Fruit fly (Drosophila melanogaster) whole organism, prepupa: ENCODE data around the gene retinin.

Source experiments
- CG31627 ChIP-seq: fragments of 200-800 bp; sonication (Bioruptor generic); optimal IDR thresholded peaks from 3 replicates; lab custom pipeline; 2016; ENCODE audit warnings: missing biosample characterization, missing genetic modification characterization
- CG7368 ChIP-seq: fragments of 200-800 bp; sonication (Bioruptor generic); optimal IDR thresholded peaks from 3 replicates; lab custom pipeline; 2016; ENCODE audit warnings: missing biosample characterization, missing genetic modification characterization
- Eip75B ChIP-seq: fragments of 200-800 bp; sonication (Bioruptor generic); optimal IDR thresholded peaks from 3 replicates; lab custom pipeline; 2016; ENCODE audit warnings: missing biosample characterization, missing genetic modification characterization
- Sox102F ChIP-seq: fragments of 200-800 bp; sonication (Bioruptor generic); optimal IDR thresholded peaks from 2 replicates; lab custom pipeline; 2016; ENCODE audit warnings: missing biosample characterization, mild to moderate bottlenecking, missing genetic modification characterization
- Sox14 ChIP-seq: fragments of 200-800 bp; sonication (Bioruptor generic); optimal IDR thresholded peaks from 3 replicates; lab custom pipeline; 2016; ENCODE audit warnings: missing biosample characterization, missing genetic modification characterization
- achi ChIP-seq: fragments of 200-800 bp; sonication (Bioruptor generic); optimal IDR thresholded peaks from 3 replicates; lab custom pipeline; 2016; ENCODE audit warnings: missing biosample characterization, missing genetic modification characterization
- acj6 ChIP-seq: fragments of 200-800 bp; sonication (Bioruptor generic); optimal IDR thresholded peaks from 3 replicates; lab custom pipeline; 2016; ENCODE audit warnings: missing biosample characterization, missing genetic modification characterization
- spab ChIP-seq: fragments of 200-800 bp; sonication (Bioruptor generic); optimal IDR thresholded peaks from 2 replicates; lab custom pipeline; 2017; ENCODE audit warnings: missing biosample characterization, mild to moderate bottlenecking, missing genetic modification characterization, missing genetic modification reagents

dm6 chr3L:16339463-16339862 lies 7.7 kb downstream of the retinin start:
- TF ChIP-seq Eip75B (GFP tag; lab: Kevin White, UChicago), result no peak
- no peak for TF ChIP-seq CG31627 (GFP tag; lab: Kevin White, UChicago)
- no peak for TF ChIP-seq achi (GFP tag; lab: Kevin White, UChicago)
- TF ChIP-seq acj6 (GFP tag; lab: Kevin White, UChicago), result no peak
- no peak for TF ChIP-seq Sox14 (GFP tag; lab: Kevin White, UChicago)
- no peak for TF ChIP-seq Sox102F (GFP tag; lab: Kevin White, UChicago)
- no peak for TF ChIP-seq spab
- TF ChIP-seq CG7368 (GFP tag; lab: Kevin White, UChicago), result no peak
